Worm (Caenorhabditis elegans): Measurements from ENCODE around the gene rabn-5.

ce11 chrIII:5863774-5864173 lies 579 bp upstream of the rabn-5 start, which contains the start of gene dnpp-1:
- TF ChIP-seq ama-1 (optimal IDR thresholded peaks at IDR 0.05) (no peak), nhr-11 (tag; optimal IDR thresholded peaks at IDR 0.05) (no peak), nfya-1 (tag; optimal IDR thresholded peaks at IDR 0.05; ENCODE audit: insufficient read depth) (no peak), lin-39 (tag; optimal IDR thresholded peaks at IDR 0.05) (no peak), eor-1 (tag; optimal IDR thresholded peaks at IDR 0.05) (no peak), fos-1 (tag; optimal IDR thresholded peaks at IDR 0.05) (no peak), unc-62 (GFP tag; optimal IDR thresholded peaks at IDR 0.05) (no peak), nhr-67 (tag; optimal IDR thresholded peaks at IDR 0.05) (no peak), unc-39 (tag; optimal IDR thresholded peaks at IDR 0.05) (no peak), jun-1 (tag; optimal IDR thresholded peaks at IDR 0.05) (no peak), elt-3 (tag; optimal IDR thresholded peaks at IDR 0.05) (no peak)
